Fruit fly (Drosophila melanogaster) whole organism, embryonic: ENCODE data around the gene CG31139.

ENCODE experiments used
- Ada2b ChIP-seq: fragments of 200-800 bp; sonication (Bioruptor generic); IDR thresholded peaks from 2 replicates; pipeline ENCODE4 v1.3.6; 2022; ENCODE audit warnings: missing biosample characterization, missing genetic modification characterization
- Asciz ChIP-seq: fragments of 200-800 bp; sonication (Bioruptor generic); optimal IDR thresholded peaks from 2 replicates; lab custom pipeline; 2017; ENCODE audit warnings: missing biosample characterization, mild to moderate bottlenecking, missing genetic modification characterization, missing genetic modification reagents
- CG10462 ChIP-seq: fragments of 200-800 bp; sonication (Bioruptor generic); optimal IDR thresholded peaks from 2 replicates; lab custom pipeline; 2016; ENCODE audit warnings: missing biosample characterization, missing genetic modification characterization
- CG12299 ChIP-seq: fragments of 200-800 bp; sonication (Bioruptor generic); optimal IDR thresholded peaks from 2 replicates; lab custom pipeline; 2018; ENCODE audit warnings: missing biosample characterization, mild to moderate bottlenecking, missing genetic modification characterization
- CG13775 ChIP-seq: fragments of 200-800 bp; sonication (Bioruptor generic); optimal IDR thresholded peaks from 3 replicates; lab custom pipeline; 2017; ENCODE audit warnings: missing biosample characterization, mild to moderate bottlenecking, missing genetic modification characterization
- CG14667 ChIP-seq: fragments of 200-800 bp; sonication (Bioruptor generic); IDR thresholded peaks from 2 replicates; pipeline ENCODE4 v1.3.6; 2022; ENCODE audit warnings: missing biosample characterization, missing genetic modification characterization
- CG15073 ChIP-seq: fragments of 200-800 bp; sonication (Bioruptor generic); optimal IDR thresholded peaks from 2 replicates; lab custom pipeline; 2016; ENCODE audit warnings: missing biosample characterization, missing genetic modification characterization
- CG17385 ChIP-seq: fragments of 200-800 bp; sonication (Bioruptor generic); optimal IDR thresholded peaks from 3 replicates; lab custom pipeline; 2018; ENCODE audit warnings: missing biosample characterization, mild to moderate bottlenecking, missing genetic modification characterization
- CG1792 ChIP-seq: fragments of 200-800 bp; sonication (Bioruptor generic); optimal IDR thresholded peaks from 2 replicates; lab custom pipeline; 2016; ENCODE audit warnings: missing biosample characterization, missing genetic modification characterization
- CG30020 ChIP-seq: fragments of 200-800 bp; optimal IDR thresholded peaks from 2 replicates; lab custom pipeline; 2019; ENCODE audit warnings: missing biosample characterization, mild to moderate bottlenecking, missing genetic modification characterization, moderate library complexity
- CG4854 ChIP-seq: fragments of 200-800 bp; sonication (Bioruptor generic); optimal IDR thresholded peaks from 2 replicates; lab custom pipeline; 2016; ENCODE audit warnings: missing biosample characterization, missing genetic modification characterization, inconsistent platforms
- CG6791 ChIP-seq: fragments of 200-800 bp; sonication (Bioruptor generic); IDR thresholded peaks from 3 replicates; pipeline ENCODE4 v1.3.6; 2022; ENCODE audit warnings: missing biosample characterization, missing genetic modification characterization; ENCODE audit not compliant: partially characterized antibody
- CG7963 ChIP-seq: fragments of 200-800 bp; sonication (Bioruptor generic); IDR thresholded peaks from 3 replicates; pipeline ENCODE4 v1.3.6; 2022; ENCODE audit warnings: missing biosample characterization, missing genetic modification characterization; ENCODE audit not compliant: partially characterized antibody
- CG8359 ChIP-seq: fragments of 200-800 bp; sonication (Bioruptor generic); optimal IDR thresholded peaks from 2 replicates; lab custom pipeline; 2017; ENCODE audit warnings: missing biosample characterization, mild to moderate bottlenecking, missing genetic modification characterization, borderline replicate concordance
- CG9437 ChIP-seq: fragments of 200-800 bp; sonication (Bioruptor generic); optimal IDR thresholded peaks from 2 replicates; lab custom pipeline; 2018; ENCODE audit warnings: missing biosample characterization, mild to moderate bottlenecking, missing genetic modification characterization
- E2f1 ChIP-seq: fragments of 200-800 bp; sonication (Bioruptor generic); IDR thresholded peaks from 2 replicates; pipeline ENCODE4 v1.3.6; 2022; ENCODE audit warnings: missing biosample characterization, missing genetic modification characterization
- Elba2 ChIP-seq: fragments of 200-800 bp; sonication (Bioruptor generic); optimal IDR thresholded peaks from 3 replicates; lab custom pipeline; 2016; ENCODE audit warnings: missing biosample characterization, missing genetic modification characterization
- Gug ChIP-seq: fragments of 200-800 bp; sonication (Bioruptor generic); IDR thresholded peaks from 4 replicates; pipeline ENCODE4 v1.3.6; 2022; ENCODE audit warnings: missing biosample characterization, missing genetic modification characterization
- Hmr ChIP-seq: fragments of 200-800 bp; sonication (Bioruptor generic); optimal IDR thresholded peaks from 3 replicates; lab custom pipeline; 2017; ENCODE audit warnings: mild to moderate bottlenecking, missing biosample characterization, missing genetic modification reagents, missing genetic modification characterization
- Hmx ChIP-seq: fragments of 200-800 bp; sonication (Bioruptor generic); optimal IDR thresholded peaks from 2 replicates; lab custom pipeline; 2016; ENCODE audit warnings: missing biosample characterization, missing genetic modification characterization
- Hr78 ChIP-seq, 2 experiments: fragments of 200-800 bp in 1 of 2; fragments of >200 bp in 1 of 2; sonication (Bioruptor generic) in 1 of 2; optimal IDR thresholded peaks; 2 replicates each; lab custom pipeline; 2017 to 2019; ENCODE audit warnings: missing biosample characterization in 2 of 2, missing genetic modification characterization in 2 of 2, mild to moderate bottlenecking in 1 of 2, moderate library complexity in 1 of 2
- Max ChIP-seq: fragments of 200-800 bp; sonication (Bioruptor generic); optimal IDR thresholded peaks from 2 replicates; lab custom pipeline; 2016; ENCODE audit warnings: missing biosample characterization, mild to moderate bottlenecking, missing genetic modification characterization
- Nf-YA ChIP-seq: fragments of 200-800 bp; sonication (Bioruptor generic); IDR thresholded peaks from 2 replicates; pipeline ENCODE4 v1.3.6; 2022; ENCODE audit warnings: missing biosample characterization, missing genetic modification characterization
- Oli ChIP-seq: fragments of 200-800 bp; sonication (Bioruptor generic); optimal IDR thresholded peaks from 2 replicates; lab custom pipeline; 2018; ENCODE audit warnings: missing biosample characterization, mild to moderate bottlenecking, missing genetic modification characterization, moderate library complexity
- Opbp ChIP-seq: fragments of 200-800 bp; sonication (Bioruptor generic); IDR thresholded peaks from 3 replicates; pipeline ENCODE4 v1.3.6; 2022; ENCODE audit warnings: missing biosample characterization, missing genetic modification characterization; ENCODE audit not compliant: partially characterized antibody
- Optix ChIP-seq: fragments of 200-800 bp; sonication (Bioruptor generic); IDR thresholded peaks from 3 replicates; pipeline ENCODE4 v1.3.6; 2022; ENCODE audit warnings: missing biosample characterization, missing genetic modification characterization
- Six4 ChIP-seq: fragments of 200-800 bp; sonication (Bioruptor generic); optimal IDR thresholded peaks from 2 replicates; lab custom pipeline; 2016; ENCODE audit warnings: missing biosample characterization, missing genetic modification characterization
- amos ChIP-seq: fragments of 200-800 bp; sonication (Bioruptor generic); IDR thresholded peaks from 2 replicates; pipeline ENCODE4 v1.3.6; 2022; ENCODE audit warnings: missing biosample characterization, missing genetic modification characterization; ENCODE audit not compliant: partially characterized antibody
- bbx ChIP-seq: fragments of 200-800 bp; sonication (Bioruptor generic); IDR thresholded peaks from 2 replicates; pipeline ENCODE4 v1.3.6; 2022; ENCODE audit warnings: missing biosample characterization, missing genetic modification characterization; ENCODE audit not compliant: partially characterized antibody
- btn ChIP-seq: fragments of 200-800 bp; sonication (Bioruptor generic); optimal IDR thresholded peaks from 2 replicates; lab custom pipeline; 2016; ENCODE audit warnings: missing biosample characterization, missing genetic modification characterization
- cas ChIP-seq: fragments of 200-800 bp; sonication (Bioruptor generic); IDR thresholded peaks from 2 replicates; pipeline ENCODE4 v1.3.6; 2022; ENCODE audit warnings: missing biosample characterization, missing genetic modification characterization
- da ChIP-seq: fragments of 200-800 bp; sonication (Bioruptor generic); optimal IDR thresholded peaks from 2 replicates; lab custom pipeline; 2016; ENCODE audit warnings: missing biosample characterization, missing genetic modification characterization
- dati ChIP-seq: fragments of 200-800 bp; sonication (Bioruptor generic); IDR thresholded peaks from 2 replicates; pipeline ENCODE4 v1.3.6; 2022; ENCODE audit warnings: missing biosample characterization, missing genetic modification characterization
- dysf ChIP-seq: fragments of 200-800 bp; sonication (Bioruptor generic); IDR thresholded peaks from 3 replicates; pipeline ENCODE4 v1.3.6; 2022; ENCODE audit warnings: missing biosample characterization, missing genetic modification characterization
- eve ChIP-seq, 2 experiments: fragments of >200 bp; optimal IDR thresholded peaks; 2 replicates each; lab custom pipeline; 2017; ENCODE audit warnings: missing biosample characterization in 2 of 2, missing genetic modification characterization in 2 of 2
- fu2 ChIP-seq: fragments of 200-800 bp; sonication (Bioruptor generic); optimal IDR thresholded peaks from 2 replicates; lab custom pipeline; 2016; ENCODE audit warnings: missing biosample characterization, missing genetic modification characterization
- gfzf ChIP-seq: fragments of 200-800 bp; sonication (Bioruptor generic); optimal IDR thresholded peaks from 2 replicates; lab custom pipeline; 2016; ENCODE audit warnings: missing biosample characterization, mild to moderate bottlenecking, missing genetic modification characterization, moderate library complexity
- ham ChIP-seq: fragments of 200-800 bp; sonication (Bioruptor generic); IDR thresholded peaks from 2 replicates; pipeline ENCODE4 v1.3.6; 2022; ENCODE audit warnings: missing biosample characterization, missing genetic modification characterization
- inv ChIP-seq: fragments of 200-800 bp; sonication (Bioruptor generic); IDR thresholded peaks from 2 replicates; pipeline ENCODE4 v1.3.6; 2022; ENCODE audit warnings: missing biosample characterization, missing genetic modification characterization; ENCODE audit not compliant: partially characterized antibody
- jigr1 ChIP-seq: fragments of 200-800 bp; sonication (Bioruptor generic); IDR thresholded peaks from 3 replicates; pipeline ENCODE4 v1.3.6; 2022; ENCODE audit warnings: missing biosample characterization, missing genetic modification characterization
- nmo ChIP-seq: fragments of 200-800 bp; sonication (Bioruptor generic); optimal IDR thresholded peaks from 2 replicates; lab custom pipeline; 2018; ENCODE audit warnings: missing biosample characterization, mild to moderate bottlenecking, missing genetic modification characterization, moderate library complexity
- oc ChIP-seq: fragments of 200-800 bp; sonication (Bioruptor generic); optimal IDR thresholded peaks from 2 replicates; lab custom pipeline; 2018; ENCODE audit warnings: missing biosample characterization, mild to moderate bottlenecking, missing genetic modification characterization, moderate library complexity
- onecut ChIP-seq: fragments of 200-800 bp; sonication (Bioruptor generic); IDR thresholded peaks from 2 replicates; pipeline ENCODE4 v1.3.6; 2022; ENCODE audit warnings: missing biosample characterization, missing genetic modification characterization
- p53 ChIP-seq: fragments of 200-800 bp; sonication (Bioruptor generic); optimal IDR thresholded peaks from 2 replicates; lab custom pipeline; 2016; ENCODE audit warnings: missing biosample characterization, missing genetic modification characterization
- sens-2 ChIP-seq: fragments of 200-800 bp; sonication (Bioruptor generic); IDR thresholded peaks from 2 replicates; pipeline ENCODE4 v1.3.6; 2022; ENCODE audit warnings: missing biosample characterization, missing genetic modification characterization
- tap ChIP-seq: fragments of 200-800 bp; optimal IDR thresholded peaks from 3 replicates; lab custom pipeline; 2019; ENCODE audit warnings: missing biosample characterization, mild to moderate bottlenecking, missing genetic modification characterization, moderate library complexity
- usp ChIP-seq: fragments of >200 bp; optimal IDR thresholded peaks from 2 replicates; lab custom pipeline; 2017; ENCODE audit warnings: missing biosample characterization, missing genetic modification characterization
- vfl ChIP-seq: fragments of 200-800 bp; sonication (Bioruptor generic); optimal IDR thresholded peaks from 2 replicates; lab custom pipeline; 2016; ENCODE audit warnings: missing biosample characterization, missing genetic modification characterization
- zfh1 ChIP-seq: fragments of 200-800 bp; sonication (Bioruptor generic); IDR thresholded peaks from 3 replicates; pipeline ENCODE4 v1.3.6; 2022; ENCODE audit warnings: missing biosample characterization, missing genetic modification characterization
- zfh2 ChIP-seq: fragments of 200-800 bp; sonication (Bioruptor generic); optimal IDR thresholded peaks from 2 replicates; lab custom pipeline; 2016; ENCODE audit warnings: missing biosample characterization, missing genetic modification characterization

Gene CG31139

DNA sequence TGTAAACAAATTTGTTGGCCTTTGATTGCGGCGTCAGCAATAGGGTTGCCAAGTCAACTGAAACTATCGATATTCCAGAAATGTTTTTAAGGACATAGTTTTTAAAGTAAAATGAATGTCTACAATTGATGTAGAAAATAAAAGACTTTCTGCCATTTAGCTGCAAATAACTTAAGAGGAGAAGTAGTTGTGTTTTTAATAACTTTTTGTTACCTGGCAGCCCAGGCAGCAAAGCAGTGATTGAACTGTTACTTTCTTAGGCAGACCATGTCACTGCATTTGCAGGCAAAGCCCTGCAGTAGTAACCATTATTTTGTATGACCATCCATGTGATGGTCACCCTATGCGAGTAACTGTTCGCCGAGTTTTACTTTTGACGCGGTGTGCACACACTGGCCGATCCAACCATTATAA lies 1.7 kb upstream of the CG31139 start, which contains the start of the genes rumi, CG7029 and Usp12-46 (continued):
- TF ChIP-seq Max (peak; percentile 80), CG7963 (GFP tag; lab: Robert Waterston, UW) (0 out of 3 replicates have a peak, but pooled peaks have one; percentile 62), usp (GFP tag; lab: Kevin White, UChicago) (no peak), jigr1 (GFP tag; lab: Robert Waterston, UW) (peak; percentile 32; the same call in 1 of the 3 replicates), Hmr (GFP tag; lab: Kevin White, UChicago) (peak; percentile 83), CG14667 (peak; percentile 59; the same call in 1 of the 2 replicates), btn (GFP tag; lab: Kevin White, UChicago) (peak; percentile 72), CG10462 (GFP tag; lab: Kevin White, UChicago) (peak; percentile 73), p53 (GFP tag; lab: Kevin White, UChicago) (peak; percentile 86), ham (GFP tag; lab: Robert Waterston, UW) (peak; percentile 69; the same call in 1 of the 2 replicates), E2f1 (GFP tag; lab: Robert Waterston, UW) (peak; percentile 77), inv (GFP tag; lab: Robert Waterston, UW) (peak; percentile 64), Six4 (peak; percentile 65), cas (peak; percentile 63; the same call in 1 of the 2 replicates), CG6791 (peak; percentile 73; the same call in 2 of the 3 replicates), Oli (tag; lab: Kevin White, UChicago) (peak; percentile 80), amos (GFP tag; lab: Robert Waterston, UW) (peak; percentile 72), nmo (GFP tag; lab: Kevin White, UChicago) (peak; percentile 93), Asciz (peak; percentile 44), CG13775 (peak; percentile 89), Hmx (GFP tag; lab: Kevin White, UChicago) (peak; percentile 72), zfh2 (peak; percentile 93), Ada2b (GFP tag; lab: Robert Waterston, UW) (peak; percentile 81), da (peak; percentile 85), CG12299 (tag; lab: Kevin White, UChicago) (peak; percentile 79), Gug (GFP tag; lab: Robert Waterston, UW) (peak; percentile 77; the same call in 3 of the 4 replicates), CG30020 (tag; lab: Kevin White, UChicago) (peak; percentile 65), sens-2 (peak; percentile 77; the same call in 1 of the 2 replicates), Elba2 (GFP tag; lab: Kevin White, UChicago) (peak; percentile 71), CG15073 (GFP tag; lab: Kevin White, UChicago) (peak; percentile 43), CG9437 (GFP tag; lab: Kevin White, UChicago) (peak; percentile 57), oc (tag; lab: Kevin White, UChicago) (peak; percentile 77), CG8359 (GFP tag; lab: Kevin White, UChicago) (peak; percentile 32), dysf (GFP tag; lab: Robert Waterston, UW) (peak; percentile 84), dati (GFP tag; lab: Robert Waterston, UW) (0 out of 2 replicates have a peak, but pooled peaks have one; percentile 39), CG17385 (GFP tag; lab: Kevin White, UChicago) (peak; percentile 71), fu2 (peak; percentile 90), CG1792 (peak; percentile 57), eve (GFP tag; optimal IDR thresholded peaks at IDR 0.05; lab: Kevin White, UChicago) (no peak), vfl (GFP tag; lab: Kevin White, UChicago) (peak; percentile 68), Nf-YA (GFP tag; lab: Robert Waterston, UW) (peak; percentile 74), Optix (peak; percentile 81), gfzf (GFP tag; lab: Kevin White, UChicago) (peak; percentile 44), tap (tag; lab: Kevin White, UChicago) (no peak), zfh1 (GFP tag; lab: Robert Waterston, UW) (peak; percentile 92), bbx (GFP tag; lab: Robert Waterston, UW) (peak; percentile 67), Opbp (GFP tag; lab: Robert Waterston, UW) (peak; percentile 61), Hr78 (GFP tag; optimal IDR thresholded peaks at IDR 0.05; lab: Kevin White, UChicago) (no peak), onecut (peak; percentile 71), CG4854 (GFP tag; lab: Kevin White, UChicago) (peak; percentile 84)
